Fruit fly (Drosophila melanogaster) S2 (cell line): ENCODE results near the gene CG43322.

ENCODE experiments used
- CG8478 ChIP-seq: fragments of >200 bp; optimal IDR thresholded peaks from 2 replicates; lab custom pipeline; 2018
- CTCF ChIP-seq, 2 experiments: fragments of >200 bp; optimal IDR thresholded peaks; 2 replicates each; lab custom pipeline; 2018

DNA sequence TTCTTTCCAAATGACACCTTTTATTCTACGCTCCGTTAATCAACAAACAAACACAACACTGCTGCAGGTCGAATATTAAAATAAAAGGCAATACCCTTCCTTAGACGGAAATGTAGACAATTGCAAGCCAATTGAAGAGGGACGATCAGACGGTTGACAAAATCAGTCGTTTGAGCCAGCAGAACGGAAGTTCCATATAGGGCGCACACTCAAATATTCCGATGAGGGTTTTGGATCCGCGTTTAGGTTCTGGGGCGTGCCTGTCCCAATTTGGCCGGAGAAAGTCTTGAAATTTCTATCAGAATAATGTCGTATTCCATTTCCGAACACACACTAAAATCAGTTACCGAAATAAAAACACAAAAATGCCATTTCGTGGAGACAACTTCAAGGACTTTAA lies 1.2 kb upstream of the CG43322 start, which contains the start of gene CG43321:
- no peak for TF ChIP-seq CTCF (optimal IDR thresholded peaks at IDR 0.05; lab: Kevin White, UChicago)
- TF ChIP-seq CG8478 (lab: Kevin White, UChicago) = no peak
